Worm (Caenorhabditis elegans) whole organism, young adult: ENCODE results near the gene C49F5.7.
A peak's percentile ranks its signal among the peaks of the same experiment; 100 is the strongest.

Source experiments
- B0261.1 ChIP-seq: sonication (generic microtip); optimal IDR thresholded peaks from 2 replicates; lab custom pipeline; 2016; ENCODE audit warnings: mild to moderate bottlenecking, missing genetic modification characterization, moderate library complexity, missing compliant biosample characterization
- C06A6.2 ChIP-seq: fragments of 200-800 bp; sonication (Bioruptor generic); conservative IDR thresholded peaks from 2 replicates; pipeline ENCODE4 v1.3.6; 2022; ENCODE audit warnings: missing genetic modification characterization, missing compliant biosample characterization
- F10E7.11 ChIP-seq: sonication (generic microtip); optimal IDR thresholded peaks from 2 replicates; lab custom pipeline; 2017; ENCODE audit warnings: mild to moderate bottlenecking, missing genetic modification characterization, moderate library complexity, missing compliant biosample characterization
- F39B2.1 ChIP-seq: fragments of 200-800 bp; sonication (Bioruptor generic); IDR thresholded peaks from 2 replicates; pipeline ENCODE4 v1.3.6; 2022; ENCODE audit warnings: missing genetic modification reagents, missing genetic modification characterization, missing compliant biosample characterization
- F49E8.2 ChIP-seq: sonication (generic microtip); optimal IDR thresholded peaks from 3 replicates; lab custom pipeline; 2017; ENCODE audit warnings: missing genetic modification characterization, mild to moderate bottlenecking, missing compliant biosample characterization, antibody characterized with exemption, moderate library complexity; ENCODE audit not compliant: insufficient read depth
- K11D2.4 ChIP-seq: fragments of 200-800 bp; sonication (Bioruptor generic); IDR thresholded peaks from 2 replicates; pipeline ENCODE4 v1.3.6; 2022; ENCODE audit warnings: missing genetic modification reagents, missing genetic modification characterization, missing compliant biosample characterization
- K12H6.12 ChIP-seq: fragments of 200-800 bp; sonication (Bioruptor generic); optimal IDR thresholded peaks from 2 replicates; lab custom pipeline; 2018; ENCODE audit warnings: mild to moderate bottlenecking, missing genetic modification characterization, missing compliant biosample characterization
- T26A5.8 ChIP-seq: sonication (generic microtip); optimal IDR thresholded peaks from 2 replicates; lab custom pipeline; 2016; ENCODE audit warnings: missing genetic modification characterization, missing compliant biosample characterization
- Y79H2A.3 ChIP-seq: fragments of 200-800 bp; sonication (Bioruptor generic); conservative IDR thresholded peaks from 2 replicates; pipeline ENCODE4 v1.3.6; 2022; ENCODE audit warnings: missing genetic modification reagents, missing genetic modification characterization, missing compliant biosample characterization
- ZK185.1 ChIP-seq: sonication (generic microtip); optimal IDR thresholded peaks from 2 replicates; lab custom pipeline; 2016; ENCODE audit warnings: mild to moderate bottlenecking, missing genetic modification characterization, missing compliant biosample characterization; ENCODE audit not compliant: poor library complexity, severe bottlenecking
- athp-1 ChIP-seq: sonication (generic microtip); optimal IDR thresholded peaks from 2 replicates; lab custom pipeline; 2017; ENCODE audit warnings: mild to moderate bottlenecking, missing genetic modification characterization, missing compliant biosample characterization
- bed-1 ChIP-seq: fragments of 200-800 bp; sonication (Bioruptor generic); IDR thresholded peaks from 2 replicates; pipeline ENCODE4 v1.3.6; 2022; ENCODE audit warnings: missing genetic modification reagents, missing genetic modification characterization, missing compliant biosample characterization
- ccch-3 ChIP-seq: fragments of 200-800 bp; sonication (Bioruptor generic); optimal IDR thresholded peaks from 2 replicates; lab custom pipeline; 2018; ENCODE audit warnings: mild to moderate bottlenecking, missing genetic modification characterization, missing compliant biosample characterization
- ceh-58 ChIP-seq: fragments of 200-800 bp; sonication (Bioruptor generic); IDR thresholded peaks from 2 replicates; pipeline ENCODE4 v1.3.6; 2022; ENCODE audit warnings: missing genetic modification characterization, missing compliant biosample characterization
- efl-1 ChIP-seq: fragments of 150-350 bp; optimal IDR thresholded peaks from 2 replicates; lab custom pipeline; 2014; ENCODE audit warnings: missing biosample characterization, missing genetic modification reagents, missing genetic modification characterization
- let-607 ChIP-seq, 2 experiments: fragments of 200-800 bp in 1 of 2; sonication (Bioruptor generic) in 1 of 2; sonication (generic microtip) in 1 of 2; optimal IDR thresholded peaks; 2 replicates each; lab custom pipeline; 2016 to 2018; ENCODE audit warnings: mild to moderate bottlenecking in 2 of 2, missing compliant biosample characterization in 2 of 2, missing genetic modification characterization in 2 of 2, moderate library complexity in 2 of 2, missing genotype in 1 of 2
- lin-35 ChIP-seq, 3 experiments: fragments of 150-350 bp in 2 of 3; sonication (generic microtip) in 1 of 3; optimal IDR thresholded peaks; 2 replicates each; lab custom pipeline; 2014 to 2018; ENCODE audit warnings: missing biosample characterization in 3 of 3, missing genetic modification characterization in 3 of 3, missing genetic modification reagents in 3 of 3
- lir-1 ChIP-seq: fragments of 200-800 bp; sonication (Bioruptor generic); conservative IDR thresholded peaks from 2 replicates; pipeline ENCODE4 v1.3.6; 2022; ENCODE audit warnings: missing genetic modification reagents, missing genetic modification characterization, missing compliant biosample characterization
- nfya-2 ChIP-seq: fragments of 200-800 bp; sonication (Bioruptor generic); IDR thresholded peaks from 2 replicates; pipeline ENCODE4 v1.3.6; 2022; ENCODE audit warnings: missing genetic modification reagents, missing genetic modification characterization, missing compliant biosample characterization
- nfyb-1 ChIP-seq: fragments of 200-800 bp; sonication (Bioruptor generic); IDR thresholded peaks from 2 replicates; pipeline ENCODE4 v1.3.6; 2022; ENCODE audit warnings: missing genetic modification reagents, missing genetic modification characterization, missing compliant biosample characterization
- pha-4 ChIP-seq: fragments of 150-350 bp; sonication (generic microtip); optimal IDR thresholded peaks from 2 replicates; lab custom pipeline; 2014; ENCODE audit warnings: missing biosample characterization, missing genetic modification reagents, missing genetic modification characterization
- rcor-1 ChIP-seq: fragments of 200-800 bp; sonication (Bioruptor generic); IDR thresholded peaks from 2 replicates; pipeline ENCODE4 v1.3.6; 2022; ENCODE audit warnings: missing genetic modification reagents, missing genetic modification characterization, missing compliant biosample characterization
- rec-8 ChIP-seq, 2 experiments: sonication (generic microtip); optimal IDR thresholded peaks; 2 replicates each; lab custom pipeline; 2016; ENCODE audit warnings: mild to moderate bottlenecking in 2 of 2, missing genetic modification characterization in 2 of 2, missing genetic modification reagents in 2 of 2, missing genotype in 2 of 2, missing biosample characterization in 1 of 2, missing compliant biosample characterization in 1 of 2, moderate library complexity in 1 of 2
- repo-1 ChIP-seq: sonication (generic microtip); optimal IDR thresholded peaks from 2 replicates; lab custom pipeline; 2017; ENCODE audit warnings: mild to moderate bottlenecking, missing genetic modification characterization, missing compliant biosample characterization
- sdz-38 ChIP-seq: sonication (generic microtip); optimal IDR thresholded peaks from 2 replicates; lab custom pipeline; 2016; ENCODE audit warnings: missing genotype, missing genetic modification characterization, missing compliant biosample characterization
- snpc-1.1 ChIP-seq: sonication (generic microtip); optimal IDR thresholded peaks from 2 replicates; lab custom pipeline; 2017; ENCODE audit warnings: missing genetic modification characterization, mild to moderate bottlenecking, missing compliant biosample characterization, antibody characterized with exemption, moderate library complexity, missing genotype, missing genetic modification reagents; ENCODE audit not compliant: insufficient read depth
- snpc-3.4 ChIP-seq: sonication (generic microtip); optimal IDR thresholded peaks from 2 replicates; lab custom pipeline; 2017; ENCODE audit warnings: missing genetic modification characterization, mild to moderate bottlenecking, missing compliant biosample characterization, antibody characterized with exemption, moderate library complexity, missing genotype, missing genetic modification reagents
- sptf-2 ChIP-seq: fragments of 200-800 bp; sonication (Bioruptor generic); optimal IDR thresholded peaks from 2 replicates; lab custom pipeline; 2018; ENCODE audit warnings: mild to moderate bottlenecking, missing genetic modification characterization, missing compliant biosample characterization
- tbx-9 ChIP-seq: sonication (generic microtip); optimal IDR thresholded peaks from 2 replicates; lab custom pipeline; 2016; ENCODE audit warnings: borderline replicate concordance, missing genetic modification characterization, inconsistent platforms, missing compliant biosample characterization
- ztf-25 ChIP-seq: fragments of 200-800 bp; sonication (Bioruptor generic); IDR thresholded peaks from 2 replicates; pipeline ENCODE4 v1.3.6; 2022; ENCODE audit warnings: missing genetic modification reagents, missing genetic modification characterization, missing compliant biosample characterization
- ztf-3 ChIP-seq: fragments of 200-800 bp; sonication (Bioruptor generic); optimal IDR thresholded peaks from 2 replicates; lab custom pipeline; 2018; ENCODE audit warnings: mild to moderate bottlenecking, missing genetic modification characterization, missing compliant biosample characterization

Gene C49F5.7

ce11 chrX:11968024-11968598 lies 26.5 kb upstream of the C49F5.7 start (continued):
- TF ChIP-seq K12H6.12 = no peak
- no peak for TF ChIP-seq pha-4 (tag; lab: Kevin White, UChicago)
- peak; percentile 11 for TF ChIP-seq T26A5.8 (tag; lab: Kevin White, UChicago)
- TF ChIP-seq rcor-1 (GFP tag; lab: Robert Waterston, UW) = peak; percentile 7; the same call in 1 of the 2 replicates

- TF ChIP-seq ZK185.1 (tag; lab: Kevin White, UChicago) (no peak), B0261.1 (tag; lab: Kevin White, UChicago) (no peak), bed-1 (GFP tag; lab: Robert Waterston, UW) (no peak), sptf-2 (GFP tag; lab: Kevin White, UChicago) (no peak), F39B2.1 (GFP tag; lab: Robert Waterston, UW) (no peak), ztf-3 (GFP tag; lab: Kevin White, UChicago) (no peak), snpc-3.4 (no peak), C06A6.2 (GFP tag; lab: Robert Waterston, UW) (no peak), T26A5.8 (tag; lab: Kevin White, UChicago) (no peak), let-607 (tag; optimal IDR thresholded peaks at IDR 0.05; lab: Kevin White, UChicago) (no peak), tbx-9 (tag; lab: Kevin White, UChicago) (no peak), ccch-3 (GFP tag; lab: Kevin White, UChicago) (no peak), nfyb-1 (GFP tag; lab: Robert Waterston, UW) (no peak), F49E8.2 (tag; lab: Kevin White, UChicago) (no peak), ztf-25 (GFP tag; lab: Robert Waterston, UW) (no peak), snpc-1.1 (tag; lab: Kevin White, UChicago) (no peak)
Observed at ce11 chrX:11969085-11969484, 25.5 kb upstream of the C49F5.7 start.

DNA sequence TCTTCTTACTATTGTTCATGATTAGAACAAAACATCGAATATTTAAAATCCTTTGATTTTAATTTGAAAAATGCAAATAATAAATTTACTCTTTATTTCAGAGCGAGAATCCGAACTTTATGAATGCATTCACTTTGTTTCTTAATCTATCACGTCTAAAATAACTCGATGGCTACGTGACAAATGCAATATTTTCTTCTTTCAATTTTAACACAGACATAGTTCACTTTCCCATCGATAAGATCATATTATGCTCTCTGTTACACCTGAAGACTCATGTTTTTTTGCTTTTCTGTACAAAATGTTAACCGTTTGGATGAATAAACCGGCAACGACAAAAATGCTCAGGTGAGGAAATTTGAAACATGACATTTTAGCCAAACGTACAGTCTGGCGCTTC lies 25.0 kb upstream of the C49F5.7 start:
- TF ChIP-seq K11D2.4 (GFP tag; lab: Robert Waterston, UW) = peak; percentile 29; the same call in 1 of the 2 replicates
- no peak for TF ChIP-seq Y79H2A.3 (GFP tag; lab: Robert Waterston, UW)

DNA sequence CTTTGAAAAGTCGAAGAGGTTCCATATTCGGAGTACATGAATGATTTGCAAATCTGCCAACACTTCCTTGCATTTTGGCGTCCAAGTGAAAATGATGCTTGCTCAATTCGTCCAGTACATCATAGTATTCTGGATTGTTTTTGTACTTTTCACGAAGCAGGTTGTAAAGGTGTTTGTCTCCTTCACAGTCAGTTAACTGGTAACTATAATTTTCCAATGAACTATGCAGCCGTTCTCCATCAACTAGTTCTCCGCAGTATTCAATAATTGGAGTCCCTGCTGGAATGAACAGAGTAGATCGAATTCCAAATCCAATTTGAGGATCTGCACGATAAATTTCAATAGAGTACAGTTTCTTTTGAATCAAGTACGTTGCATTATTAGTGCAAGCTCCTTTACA lies 23.3 kb upstream of the C49F5.7 start:
- TF ChIP-seq snpc-1.1 (tag; lab: Kevin White, UChicago) (no peak), sdz-38 (tag; lab: Kevin White, UChicago) (no peak), B0261.1 (tag; lab: Kevin White, UChicago) (no peak), athp-1 (tag; lab: Kevin White, UChicago) (no peak), F39B2.1 (GFP tag; lab: Robert Waterston, UW) (no peak), F10E7.11 (tag; lab: Kevin White, UChicago) (no peak), repo-1 (tag; lab: Kevin White, UChicago) (peak; percentile 6)

- TF ChIP-seq rec-8 (tag; optimal IDR thresholded peaks at IDR 0.05; lab: Kevin White, UChicago) (no peak), lin-35 (GFP tag; optimal IDR thresholded peaks at IDR 0.05; lab: Kevin White, UChicago) (no peak), nfya-2 (GFP tag; lab: Robert Waterston, UW) (no peak), ceh-58 (no peak), snpc-3.4 (no peak), lir-1 (no peak), efl-1 (GFP tag; lab: Kevin White, UChicago) (no peak), snpc-1.1 (tag; lab: Kevin White, UChicago) (no peak)
Observed at ce11 chrX:11974629-11975085, 19.9 kb upstream of the C49F5.7 start, which contains the start of gene set-6. TSS of gene set-6 (minus strand) at chrX:11974679.
